Fruit fly (Drosophila melanogaster) whole organism, embryonic: ENCODE results near the gene Irk1.

Source experiments
- Adf1 ChIP-seq: fragments of 200-800 bp; sonication (Bioruptor generic); IDR thresholded peaks from 2 replicates; pipeline ENCODE4 v1.3.6; 2022; ENCODE audit warnings: missing biosample characterization, missing genetic modification characterization
- C15 ChIP-seq: fragments of 200-800 bp; sonication (Bioruptor generic); IDR thresholded peaks from 3 replicates; pipeline ENCODE4 v1.3.6; 2022; ENCODE audit warnings: missing biosample characterization, missing genetic modification characterization
- CG10267 ChIP-seq: fragments of 200-800 bp; sonication (Bioruptor generic); optimal IDR thresholded peaks from 2 replicates; lab custom pipeline; 2018; ENCODE audit warnings: missing biosample characterization, mild to moderate bottlenecking, missing genetic modification characterization, moderate library complexity
- CG11723 ChIP-seq: fragments of 200-800 bp; sonication (Bioruptor generic); optimal IDR thresholded peaks from 2 replicates; lab custom pipeline; 2017; ENCODE audit warnings: missing biosample characterization, mild to moderate bottlenecking, missing genetic modification characterization
- CG13775 ChIP-seq: fragments of 200-800 bp; sonication (Bioruptor generic); optimal IDR thresholded peaks from 3 replicates; lab custom pipeline; 2017; ENCODE audit warnings: missing biosample characterization, mild to moderate bottlenecking, missing genetic modification characterization
- CG14050 ChIP-seq: fragments of 200-800 bp; sonication (Bioruptor generic); IDR thresholded peaks from 3 replicates; pipeline ENCODE4 v1.3.6; 2022; ENCODE audit warnings: missing biosample characterization, missing genetic modification characterization
- CG18619 ChIP-seq: fragments of 200-800 bp; sonication (Bioruptor generic); optimal IDR thresholded peaks from 3 replicates; lab custom pipeline; 2017; ENCODE audit warnings: missing biosample characterization, mild to moderate bottlenecking, missing genetic modification characterization
- CG2129 ChIP-seq: fragments of 200-800 bp; sonication (Bioruptor generic); IDR thresholded peaks from 2 replicates; pipeline ENCODE4 v1.3.6; 2022; ENCODE audit warnings: missing biosample characterization, missing genetic modification characterization; ENCODE audit not compliant: partially characterized antibody
- CG2678 ChIP-seq: fragments of 200-800 bp; sonication (Bioruptor generic); optimal IDR thresholded peaks from 3 replicates; lab custom pipeline; 2019; ENCODE audit warnings: missing biosample characterization, mild to moderate bottlenecking, missing genetic modification characterization, moderate library complexity
- CG3726 ChIP-seq: fragments of 200-800 bp; sonication (Bioruptor generic); IDR thresholded peaks from 3 replicates; pipeline ENCODE4, ENCODE4 v1.3.6; 2022; ENCODE audit warnings: missing biosample characterization, missing genetic modification characterization
- CG6689 ChIP-seq: fragments of 200-800 bp; sonication (Bioruptor generic); IDR thresholded peaks from 2 replicates; pipeline ENCODE4 v1.3.6; 2022; ENCODE audit warnings: missing biosample characterization, missing genetic modification characterization
- CG6813 ChIP-seq: fragments of 200-800 bp; sonication (Bioruptor generic); optimal IDR thresholded peaks from 2 replicates; lab custom pipeline; 2017; ENCODE audit warnings: missing biosample characterization, missing genetic modification characterization, mild to moderate bottlenecking, moderate library complexity, missing genetic modification reagents
- CG7839 ChIP-seq: fragments of 200-800 bp; sonication (Bioruptor generic); optimal IDR thresholded peaks from 3 replicates; lab custom pipeline; 2018; ENCODE audit warnings: missing biosample characterization, mild to moderate bottlenecking, missing genetic modification characterization, moderate library complexity
- CG7928 ChIP-seq: fragments of 200-800 bp; sonication (Bioruptor generic); optimal IDR thresholded peaks from 2 replicates; lab custom pipeline; 2017; ENCODE audit warnings: missing biosample characterization, mild to moderate bottlenecking, missing genetic modification characterization
- CG9727 ChIP-seq: fragments of 200-800 bp; sonication (Bioruptor generic); optimal IDR thresholded peaks from 3 replicates; lab custom pipeline; 2017; ENCODE audit warnings: missing biosample characterization, mild to moderate bottlenecking, missing genetic modification characterization
- Gug ChIP-seq: fragments of 200-800 bp; sonication (Bioruptor generic); IDR thresholded peaks from 4 replicates; pipeline ENCODE4 v1.3.6; 2022; ENCODE audit warnings: missing biosample characterization, missing genetic modification characterization
- H15 ChIP-seq: fragments of 200-800 bp; sonication (Bioruptor generic); IDR thresholded peaks from 3 replicates; pipeline ENCODE4 v1.3.6; 2022; ENCODE audit warnings: missing biosample characterization, missing genetic modification characterization
- Hr3 ChIP-seq: fragments of 200-800 bp; sonication (Bioruptor generic); optimal IDR thresholded peaks from 3 replicates; lab custom pipeline; 2016; ENCODE audit warnings: missing biosample characterization, missing genetic modification characterization
- MESR4 ChIP-seq: fragments of 200-800 bp; sonication (Bioruptor generic); optimal IDR thresholded peaks from 2 replicates; lab custom pipeline; 2018; ENCODE audit warnings: missing biosample characterization, mild to moderate bottlenecking, missing genetic modification characterization, moderate library complexity
- NC2β ChIP-seq: fragments of 200-800 bp; sonication (Bioruptor generic); optimal IDR thresholded peaks from 2 replicates; lab custom pipeline; 2016; ENCODE audit warnings: missing biosample characterization, missing genetic modification characterization
- Nf-YC ChIP-seq: fragments of 200-800 bp; optimal IDR thresholded peaks from 3 replicates; lab custom pipeline; 2019; ENCODE audit warnings: missing biosample characterization, mild to moderate bottlenecking, missing genetic modification characterization, moderate library complexity
- caup ChIP-seq: fragments of 200-800 bp; sonication (Bioruptor generic); optimal IDR thresholded peaks from 3 replicates; lab custom pipeline; 2017; ENCODE audit warnings: missing biosample characterization, mild to moderate bottlenecking, missing genetic modification characterization, moderate library complexity; ENCODE audit not compliant: severe bottlenecking
- croc ChIP-seq: fragments of 200-800 bp; sonication (Bioruptor generic); conservative IDR thresholded peaks from 3 replicates; pipeline ENCODE4 v1.3.6; 2022; ENCODE audit warnings: missing biosample characterization, missing genetic modification characterization
- danr ChIP-seq: fragments of 200-800 bp; sonication (Bioruptor generic); IDR thresholded peaks from 2 replicates; pipeline ENCODE4 v1.3.6; 2022; ENCODE audit warnings: missing biosample characterization, missing genetic modification characterization
- emc ChIP-seq: fragments of 200-800 bp; sonication (Bioruptor generic); optimal IDR thresholded peaks from 2 replicates; lab custom pipeline; 2016; ENCODE audit warnings: missing biosample characterization, missing genetic modification characterization
- ems ChIP-seq: fragments of 200-800 bp; sonication (Bioruptor generic); optimal IDR thresholded peaks from 3 replicates; lab custom pipeline; 2016; ENCODE audit warnings: missing biosample characterization, missing genetic modification characterization
- exex ChIP-seq: fragments of 200-800 bp; sonication (Bioruptor generic); optimal IDR thresholded peaks from 4 replicates; lab custom pipeline; 2018; ENCODE audit warnings: missing biosample characterization, mild to moderate bottlenecking, missing genetic modification characterization, moderate library complexity
- grn ChIP-seq: fragments of 200-800 bp; sonication (Bioruptor generic); optimal IDR thresholded peaks from 3 replicates; lab custom pipeline; 2017; ENCODE audit warnings: missing biosample characterization, missing genetic modification characterization
- hb ChIP-seq: fragments of 200-800 bp; sonication (Bioruptor generic); IDR thresholded peaks from 3 replicates; pipeline ENCODE4 v1.3.6; 2022; ENCODE audit warnings: missing biosample characterization, missing genetic modification characterization; ENCODE audit not compliant: partially characterized antibody
- jigr1 ChIP-seq: fragments of 200-800 bp; sonication (Bioruptor generic); IDR thresholded peaks from 3 replicates; pipeline ENCODE4 v1.3.6; 2022; ENCODE audit warnings: missing biosample characterization, missing genetic modification characterization
- ken ChIP-seq: fragments of 200-800 bp; sonication (Bioruptor generic); IDR thresholded peaks from 3 replicates; pipeline ENCODE4 v1.3.6; 2022; ENCODE audit warnings: missing biosample characterization, missing genetic modification characterization
- lilli ChIP-seq: fragments of 200-800 bp; sonication (Bioruptor generic); optimal IDR thresholded peaks from 3 replicates; lab custom pipeline; 2016; ENCODE audit warnings: missing biosample characterization, missing genetic modification characterization
- p53 ChIP-seq: fragments of 200-800 bp; sonication (Bioruptor generic); optimal IDR thresholded peaks from 2 replicates; lab custom pipeline; 2016; ENCODE audit warnings: missing biosample characterization, missing genetic modification characterization
- pan ChIP-seq, 4 experiments: fragments of >200 bp in 3 of 4; fragments of 200-800 bp in 1 of 4; sonication (Bioruptor generic) in 1 of 4; optimal IDR thresholded peaks in 3 of 4; IDR thresholded peaks in 1 of 4; 2 replicates each; pipeline versions ENCODE4 v1.3.6 to Lab custom; 2017 to 2022; ENCODE audit warnings: missing biosample characterization in 2 of 4, missing genetic modification characterization in 2 of 4, mixed read lengths in 1 of 4
- prd ChIP-seq, 3 experiments: fragments of >200 bp in 2 of 3; fragments of 200-800 bp in 1 of 3; sonication (Bioruptor generic) in 1 of 3; optimal IDR thresholded peaks in 2 of 3; IDR thresholded peaks in 1 of 3; 2 replicates in 2 of 3; 3 replicates in 1 of 3; pipeline versions ENCODE4 v1.3.6 to Lab custom; 2017 to 2022; ENCODE audit warnings: missing biosample characterization in 1 of 3, missing genetic modification characterization in 1 of 3
- scrt ChIP-seq: fragments of 200-800 bp; sonication (Bioruptor generic); optimal IDR thresholded peaks from 2 replicates; lab custom pipeline; 2018; ENCODE audit warnings: missing biosample characterization, mild to moderate bottlenecking, missing genetic modification characterization, moderate library complexity
- shn ChIP-seq: fragments of 200-800 bp; sonication (Bioruptor generic); optimal IDR thresholded peaks from 3 replicates; lab custom pipeline; 2016; ENCODE audit warnings: missing biosample characterization, missing genetic modification characterization
- ssp ChIP-seq: fragments of 200-800 bp; sonication (Bioruptor generic); IDR thresholded peaks from 2 replicates; pipeline ENCODE4 v1.3.6; 2022; ENCODE audit warnings: missing biosample characterization, missing genetic modification characterization
- stc ChIP-seq: fragments of 200-800 bp; sonication (Bioruptor generic); IDR thresholded peaks from 2 replicates; pipeline ENCODE4 v1.3.6; 2022; ENCODE audit warnings: missing biosample characterization, missing genetic modification characterization
- sug ChIP-seq: fragments of 200-800 bp; optimal IDR thresholded peaks from 2 replicates; lab custom pipeline; 2019; ENCODE audit warnings: missing biosample characterization, mild to moderate bottlenecking, missing genetic modification characterization, moderate library complexity
- trem ChIP-seq: fragments of 200-800 bp; optimal IDR thresholded peaks from 3 replicates; lab custom pipeline; 2019; ENCODE audit warnings: missing biosample characterization, mild to moderate bottlenecking, missing genetic modification characterization, moderate library complexity

Gene Irk1

dm6 chr3R:23159289-23159956 is 8.7 kb upstream of the Irk1 start, which contains the start of gene VhaAC39-2 (continued):
- no peak for TF ChIP-seq CG11723
- no peak for TF ChIP-seq CG6813 (GFP tag; lab: Kevin White, UChicago)
- TF ChIP-seq caup (GFP tag; lab: Kevin White, UChicago) = no peak
- no peak for TF ChIP-seq CG7928 (GFP tag; lab: Kevin White, UChicago)
- TF ChIP-seq stc (GFP tag; lab: Robert Waterston, UW) = no peak
- TF ChIP-seq trem (tag; lab: Kevin White, UChicago) = peak; percentile 69
- no peak for TF ChIP-seq shn (GFP tag; lab: Kevin White, UChicago)
- no peak for TF ChIP-seq p53 (GFP tag; lab: Kevin White, UChicago)
- TF ChIP-seq ems (GFP tag; lab: Kevin White, UChicago) = no peak
- TF ChIP-seq lilli (GFP tag; lab: Kevin White, UChicago) = no peak
- no peak for TF ChIP-seq C15 (GFP tag; lab: Robert Waterston, UW)
- no peak for TF ChIP-seq CG13775 (GFP tag; lab: Kevin White, UChicago)
- no peak for TF ChIP-seq Nf-YC (tag; lab: Kevin White, UChicago)
- TF ChIP-seq H15 (GFP tag; lab: Robert Waterston, UW) = no peak
- no peak for TF ChIP-seq ssp (GFP tag; lab: Robert Waterston, UW)
- TF ChIP-seq Adf1 (GFP tag; lab: Robert Waterston, UW) = no peak
- TF ChIP-seq Gug (GFP tag; lab: Robert Waterston, UW) = no peak
- peak; percentile 29 for TF ChIP-seq CG10267 (tag; lab: Kevin White, UChicago)
- TF ChIP-seq emc = no peak
- no peak for TF ChIP-seq croc (GFP tag; lab: Robert Waterston, UW)
- peak; percentile 3 for TF ChIP-seq CG7839 (tag; lab: Kevin White, UChicago)
- peak; percentile 93 for TF ChIP-seq scrt (GFP tag; lab: Kevin White, UChicago)
- no peak for TF ChIP-seq CG14050
- no peak for TF ChIP-seq CG6689 (GFP tag; lab: Robert Waterston, UW)
- no peak for TF ChIP-seq CG9727 (GFP tag; lab: Kevin White, UChicago)
- no peak for TF ChIP-seq grn (GFP tag; lab: Kevin White, UChicago)
- no peak for TF ChIP-seq sug (tag; lab: Kevin White, UChicago)
- TF ChIP-seq exex (tag; lab: Kevin White, UChicago) = no peak
- no peak for TF ChIP-seq danr
- no peak for TF ChIP-seq CG2678 (tag; lab: Kevin White, UChicago)
- TF ChIP-seq pan (optimal IDR thresholded peaks at IDR 0.05; lab: Kevin White, UChicago) = no peak
- no peak for TF ChIP-seq pan (GFP tag; optimal IDR thresholded peaks at IDR 0.05 in 1 of 2, IDR thresholded peaks at IDR 0.05 in 1 of 2)
- no peak for TF ChIP-seq hb (GFP tag; lab: Robert Waterston, UW)
- no peak for TF ChIP-seq prd (optimal IDR thresholded peaks at IDR 0.05; lab: Kevin White, UChicago)
- no peak for TF ChIP-seq prd (GFP tag; IDR thresholded peaks at IDR 0.05; lab: Robert Waterston, UW)
- TF ChIP-seq CG18619 (GFP tag; lab: Kevin White, UChicago) = no peak
- no peak for TF ChIP-seq MESR4 (GFP tag; lab: Kevin White, UChicago)
- no peak for TF ChIP-seq NC2β (GFP tag; lab: Kevin White, UChicago)
- TF ChIP-seq ken = no peak
- TF ChIP-seq Hr3 = peak; percentile 27
- no peak for TF ChIP-seq CG3726 (GFP tag; lab: Robert Waterston, UW)
- no peak for TF ChIP-seq CG2129
- TF ChIP-seq jigr1 (GFP tag; lab: Robert Waterston, UW) = no peak
